Worm (Caenorhabditis elegans) whole organism, young adult: ENCODE results near the gene bath-45.

Experiments
- K11D2.4 ChIP-seq: fragments of 200-800 bp; sonication (Bioruptor generic); IDR thresholded peaks from 2 replicates; pipeline ENCODE4 v1.3.6; 2022; ENCODE audit warnings: missing genetic modification reagents, missing genetic modification characterization, missing compliant biosample characterization
- T07F8.4 ChIP-seq: sonication (generic microtip); optimal IDR thresholded peaks from 2 replicates; lab custom pipeline; 2016; ENCODE audit warnings: mild to moderate bottlenecking, missing genetic modification characterization, moderate library complexity, missing compliant biosample characterization
- ama-1 ChIP-seq, 3 experiments: fragments of 150-350 bp in 1 of 3; sonication (generic microtip) in 2 of 3; optimal IDR thresholded peaks; 2 replicates each; lab custom pipeline; 2014 to 2018; ENCODE audit warnings: missing biosample characterization in 2 of 3, missing genetic modification characterization in 2 of 3, missing genetic modification reagents in 2 of 3
- athp-1 ChIP-seq: sonication (generic microtip); optimal IDR thresholded peaks from 2 replicates; lab custom pipeline; 2017; ENCODE audit warnings: mild to moderate bottlenecking, missing genetic modification characterization, missing compliant biosample characterization
- ceh-58 ChIP-seq: fragments of 200-800 bp; sonication (Bioruptor generic); IDR thresholded peaks from 2 replicates; pipeline ENCODE4 v1.3.6; 2022; ENCODE audit warnings: missing genetic modification characterization, missing compliant biosample characterization
- egl-18 ChIP-seq: fragments of 200-800 bp; sonication (Bioruptor generic); IDR thresholded peaks from 2 replicates; pipeline ENCODE4 v1.3.6; 2022; ENCODE audit warnings: missing genetic modification reagents, missing genetic modification characterization, missing compliant biosample characterization
- mel-28 ChIP-seq: sonication (generic microtip); optimal IDR thresholded peaks from 2 replicates; lab custom pipeline; 2016; ENCODE audit warnings: borderline replicate concordance, mild to moderate bottlenecking, missing genetic modification characterization, missing compliant biosample characterization
- pha-4 ChIP-seq: fragments of 150-350 bp; sonication (generic microtip); optimal IDR thresholded peaks from 2 replicates; lab custom pipeline; 2014; ENCODE audit warnings: missing biosample characterization, missing genetic modification reagents, missing genetic modification characterization

- TF ChIP-seq ama-1 (optimal IDR thresholded peaks at IDR 0.05; lab: Kevin White, UChicago) (no peak), ama-1 (GFP tag; optimal IDR thresholded peaks at IDR 0.05; lab: Kevin White, UChicago) (no peak), mel-28 (no peak), egl-18 (GFP tag; lab: Robert Waterston, UW) (no peak), ceh-58 (no peak), pha-4 (no peak), athp-1 (tag; lab: Kevin White, UChicago) (no peak), K11D2.4 (no peak), T07F8.4 (tag; lab: Kevin White, UChicago) (no peak)
Measured at ce11 chrII:13129602-13130001, 6.8 kb downstream of the bath-45 start, which contains the start of gene F29C12.6.
